Fruit fly (Drosophila melanogaster) whole organism, prepupa: Measurements from ENCODE around the gene CG9674.

Experiments
- CG8319 ChIP-seq: fragments of 200-800 bp; sonication (Bioruptor generic); optimal IDR thresholded peaks from 3 replicates; lab custom pipeline; 2016; ENCODE audit warnings: missing biosample characterization, missing genetic modification characterization
- CG9139 ChIP-seq: fragments of 200-800 bp; sonication (Bioruptor generic); optimal IDR thresholded peaks from 3 replicates; lab custom pipeline; 2017; ENCODE audit warnings: missing biosample characterization, mild to moderate bottlenecking, missing genetic modification characterization

DNA sequence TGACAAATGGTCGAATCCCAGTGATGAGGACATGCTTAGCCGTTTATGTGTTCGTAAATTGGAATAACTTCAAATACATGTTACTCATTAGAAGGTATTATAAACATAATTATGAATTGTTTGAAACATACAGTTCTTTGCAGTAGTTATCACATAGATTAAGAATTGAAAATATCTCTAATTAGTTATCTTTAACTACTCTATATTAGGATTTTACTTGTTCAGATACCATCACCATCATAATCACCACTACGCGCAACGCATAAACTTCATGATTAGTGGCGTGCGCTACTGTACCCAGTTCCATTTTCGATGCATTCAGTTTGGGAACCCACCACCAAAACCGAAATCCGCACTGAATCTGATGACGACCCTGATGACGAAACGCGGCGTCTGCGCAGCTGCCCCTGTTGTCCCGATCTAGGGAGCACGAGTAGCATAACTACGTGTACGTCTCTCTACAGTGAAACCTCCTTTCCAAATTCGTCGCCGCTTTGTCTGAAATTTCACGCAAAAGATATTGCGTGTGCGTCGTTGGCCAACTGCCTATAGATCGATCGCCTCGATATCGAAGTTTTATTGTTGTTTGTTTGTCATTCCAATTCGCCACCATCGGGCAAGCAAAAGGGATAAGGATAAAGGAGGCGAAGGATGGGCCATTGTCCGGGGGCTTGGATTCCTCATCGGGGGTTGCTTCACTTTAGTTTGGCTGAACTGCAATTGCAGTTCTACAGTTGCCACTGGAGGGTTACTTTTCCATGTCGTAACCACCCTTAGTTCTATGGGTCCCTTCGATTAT lies 63.4 kb downstream of the CG9674 start:
- TF ChIP-seq CG8319 (GFP tag; lab: Kevin White, UChicago) (no peak), CG9139 (GFP tag; lab: Kevin White, UChicago) (no peak)
